Fruit fly (Drosophila melanogaster) whole organism, embryonic: ENCODE data around the gene CG17202.

Source experiments
- Awh ChIP-seq: fragments of 200-800 bp; sonication (Bioruptor generic); IDR thresholded peaks from 2 replicates; pipeline ENCODE4, ENCODE4 v1.3.6; 2022; ENCODE audit warnings: missing biosample characterization, missing genetic modification characterization
- C15 ChIP-seq: fragments of 200-800 bp; sonication (Bioruptor generic); IDR thresholded peaks from 3 replicates; pipeline ENCODE4 v1.3.6; 2022; ENCODE audit warnings: missing biosample characterization, missing genetic modification characterization
- CG10209 ChIP-seq: fragments of 200-800 bp; sonication (Bioruptor generic); optimal IDR thresholded peaks from 3 replicates; lab custom pipeline; 2017; ENCODE audit warnings: missing biosample characterization, mild to moderate bottlenecking, missing genetic modification characterization, missing genetic modification reagents
- CG10267 ChIP-seq: fragments of 200-800 bp; sonication (Bioruptor generic); optimal IDR thresholded peaks from 2 replicates; lab custom pipeline; 2018; ENCODE audit warnings: missing biosample characterization, mild to moderate bottlenecking, missing genetic modification characterization, moderate library complexity
- CG10543 ChIP-seq: fragments of 200-800 bp; sonication (Bioruptor generic); optimal IDR thresholded peaks from 3 replicates; lab custom pipeline; 2017; ENCODE audit warnings: missing biosample characterization, mild to moderate bottlenecking, missing genetic modification characterization, moderate library complexity
- CG12071 ChIP-seq: fragments of 200-800 bp; sonication (Bioruptor generic); optimal IDR thresholded peaks from 3 replicates; lab custom pipeline; 2018; ENCODE audit warnings: missing biosample characterization, mild to moderate bottlenecking, missing genetic modification characterization
- CG1233 ChIP-seq: fragments of 200-800 bp; sonication (Bioruptor generic); optimal IDR thresholded peaks from 4 replicates; lab custom pipeline; 2018; ENCODE audit warnings: missing biosample characterization, mild to moderate bottlenecking, missing genetic modification characterization
- CG16779 ChIP-seq: fragments of 200-800 bp; sonication (Bioruptor generic); IDR thresholded peaks from 2 replicates; pipeline ENCODE4 v1.3.6; 2022; ENCODE audit warnings: missing biosample characterization, missing genetic modification characterization
- CG17328 ChIP-seq: fragments of 200-800 bp; sonication (Bioruptor generic); IDR thresholded peaks from 2 replicates; pipeline ENCODE4 v1.3.6; 2022; ENCODE audit warnings: missing biosample characterization, missing genetic modification characterization
- CG17361 ChIP-seq: fragments of 200-800 bp; sonication (Bioruptor generic); IDR thresholded peaks from 3 replicates; pipeline ENCODE4 v1.3.6; 2022; ENCODE audit warnings: missing biosample characterization, missing genetic modification characterization
- CG17568 ChIP-seq: fragments of 200-800 bp; sonication (Bioruptor generic); optimal IDR thresholded peaks from 2 replicates; lab custom pipeline; 2018; ENCODE audit warnings: missing biosample characterization, mild to moderate bottlenecking, missing genetic modification characterization, moderate library complexity
- CG31224 ChIP-seq: fragments of 200-800 bp; sonication (Bioruptor generic); IDR thresholded peaks from 2 replicates; pipeline ENCODE4 v1.3.6; 2022; ENCODE audit warnings: missing biosample characterization, missing genetic modification characterization
- CG31365 ChIP-seq: fragments of 200-800 bp; sonication (Bioruptor generic); optimal IDR thresholded peaks from 2 replicates; lab custom pipeline; 2018; ENCODE audit warnings: missing biosample characterization, mild to moderate bottlenecking, missing genetic modification characterization
- CG3407 ChIP-seq: fragments of 200-800 bp; sonication (Bioruptor generic); optimal IDR thresholded peaks from 2 replicates; lab custom pipeline; 2018; ENCODE audit warnings: missing biosample characterization, mild to moderate bottlenecking, missing genetic modification characterization
- CG7357 ChIP-seq: fragments of 200-800 bp; sonication (Bioruptor generic); IDR thresholded peaks from 3 replicates; pipeline ENCODE4 v1.3.6; 2022; ENCODE audit warnings: missing biosample characterization, missing genetic modification characterization
- CG9437 ChIP-seq: fragments of 200-800 bp; sonication (Bioruptor generic); optimal IDR thresholded peaks from 2 replicates; lab custom pipeline; 2018; ENCODE audit warnings: missing biosample characterization, mild to moderate bottlenecking, missing genetic modification characterization
- Camta ChIP-seq: fragments of 200-800 bp; sonication (Bioruptor generic); optimal IDR thresholded peaks from 2 replicates; lab custom pipeline; 2016; ENCODE audit warnings: missing biosample characterization, missing genetic modification characterization
- Chrac-16 ChIP-seq: fragments of 200-800 bp; sonication (Bioruptor generic); optimal IDR thresholded peaks from 3 replicates; lab custom pipeline; 2016; ENCODE audit warnings: missing biosample characterization, missing genetic modification characterization
- CrebB ChIP-seq: fragments of 200-800 bp; sonication (Bioruptor generic); optimal IDR thresholded peaks from 3 replicates; lab custom pipeline; 2018; ENCODE audit warnings: missing biosample characterization, mild to moderate bottlenecking, missing genetic modification characterization
- HHEX ChIP-seq: fragments of 200-800 bp; sonication (Bioruptor generic); optimal IDR thresholded peaks from 3 replicates; lab custom pipeline; 2017; ENCODE audit warnings: missing biosample characterization, mild to moderate bottlenecking, missing genetic modification characterization, missing genetic modification reagents
- HLH4C ChIP-seq: fragments of 200-800 bp; sonication (Bioruptor generic); IDR thresholded peaks from 3 replicates; pipeline ENCODE4 v1.3.6; 2022; ENCODE audit warnings: missing biosample characterization, missing genetic modification characterization; ENCODE audit not compliant: partially characterized antibody
- MESR4 ChIP-seq: fragments of 200-800 bp; sonication (Bioruptor generic); optimal IDR thresholded peaks from 2 replicates; lab custom pipeline; 2018; ENCODE audit warnings: missing biosample characterization, mild to moderate bottlenecking, missing genetic modification characterization, moderate library complexity
- Mrtf ChIP-seq: fragments of 200-800 bp; sonication (Bioruptor generic); IDR thresholded peaks from 3 replicates; pipeline ENCODE4 v1.3.6; 2022; ENCODE audit warnings: missing biosample characterization, missing genetic modification characterization
- NC2α ChIP-seq: fragments of 200-800 bp; sonication (Bioruptor generic); optimal IDR thresholded peaks from 2 replicates; lab custom pipeline; 2016; ENCODE audit warnings: missing biosample characterization, missing genetic modification characterization
- NK7.1 ChIP-seq: fragments of 200-800 bp; sonication (Bioruptor generic); optimal IDR thresholded peaks from 3 replicates; lab custom pipeline; 2016; ENCODE audit warnings: missing biosample characterization, missing genetic modification characterization
- Nf-YC ChIP-seq: fragments of 200-800 bp; optimal IDR thresholded peaks from 3 replicates; lab custom pipeline; 2019; ENCODE audit warnings: missing biosample characterization, mild to moderate bottlenecking, missing genetic modification characterization, moderate library complexity
- NfI ChIP-seq: fragments of 200-800 bp; sonication (Bioruptor generic); optimal IDR thresholded peaks from 3 replicates; lab custom pipeline; 2018; ENCODE audit warnings: missing biosample characterization, mild to moderate bottlenecking, missing genetic modification characterization, moderate library complexity
- Ravus ChIP-seq: fragments of 200-800 bp; sonication (Bioruptor generic); IDR thresholded peaks from 2 replicates; pipeline ENCODE4 v1.3.6; 2022; ENCODE audit warnings: missing biosample characterization, missing genetic modification characterization
- Sox100B ChIP-seq: fragments of 200-800 bp; sonication (Bioruptor generic); optimal IDR thresholded peaks from 3 replicates; lab custom pipeline; 2018; ENCODE audit warnings: missing biosample characterization, mild to moderate bottlenecking, missing genetic modification characterization
- aop ChIP-seq: fragments of 200-800 bp; sonication (Bioruptor generic); IDR thresholded peaks from 2 replicates; pipeline ENCODE4 v1.3.6; 2022; ENCODE audit warnings: missing biosample characterization, missing genetic modification characterization
- cg ChIP-seq: fragments of 200-800 bp; sonication (Bioruptor generic); optimal IDR thresholded peaks from 3 replicates; lab custom pipeline; 2019; ENCODE audit warnings: missing biosample characterization, mild to moderate bottlenecking, missing genetic modification characterization, moderate library complexity
- cwo ChIP-seq: fragments of 200-800 bp; sonication (Bioruptor generic); optimal IDR thresholded peaks from 3 replicates; lab custom pipeline; 2017; ENCODE audit warnings: missing biosample characterization, missing genetic modification characterization, mild to moderate bottlenecking, moderate library complexity, missing genetic modification reagents
- esg ChIP-seq: fragments of 200-800 bp; sonication (Bioruptor generic); conservative IDR thresholded peaks from 2 replicates; pipeline ENCODE4 v1.3.6; 2022; ENCODE audit warnings: missing biosample characterization, missing genetic modification characterization
- fru ChIP-seq: fragments of >200 bp; optimal IDR thresholded peaks from 2 replicates; lab custom pipeline; 2017
- grn ChIP-seq: fragments of 200-800 bp; sonication (Bioruptor generic); optimal IDR thresholded peaks from 3 replicates; lab custom pipeline; 2017; ENCODE audit warnings: missing biosample characterization, missing genetic modification characterization
- nerfin-2 ChIP-seq: fragments of 200-800 bp; sonication (Bioruptor generic); IDR thresholded peaks from 2 replicates; pipeline ENCODE4 v1.3.6; 2022; ENCODE audit warnings: missing biosample characterization, missing genetic modification characterization; ENCODE audit not compliant: partially characterized antibody
- org-1 ChIP-seq: fragments of 200-800 bp; sonication (Bioruptor generic); optimal IDR thresholded peaks from 2 replicates; lab custom pipeline; 2017; ENCODE audit warnings: missing biosample characterization, missing genetic modification characterization
- prd ChIP-seq, 3 experiments: fragments of >200 bp in 2 of 3; fragments of 200-800 bp in 1 of 3; sonication (Bioruptor generic) in 1 of 3; optimal IDR thresholded peaks in 2 of 3; IDR thresholded peaks in 1 of 3; 2 replicates in 2 of 3; 3 replicates in 1 of 3; pipeline versions ENCODE4 v1.3.6 to Lab custom; 2017 to 2022; ENCODE audit warnings: missing biosample characterization in 1 of 3, missing genetic modification characterization in 1 of 3
- psq ChIP-seq: fragments of 200-800 bp; sonication (Bioruptor generic); optimal IDR thresholded peaks from 2 replicates; lab custom pipeline; 2017; ENCODE audit warnings: missing biosample characterization, missing genetic modification characterization
- so ChIP-seq: fragments of 200-800 bp; sonication (Bioruptor generic); IDR thresholded peaks from 3 replicates; pipeline ENCODE4 v1.3.6; 2022; ENCODE audit warnings: missing biosample characterization, missing genetic modification characterization
- stc ChIP-seq: fragments of 200-800 bp; sonication (Bioruptor generic); IDR thresholded peaks from 2 replicates; pipeline ENCODE4 v1.3.6; 2022; ENCODE audit warnings: missing biosample characterization, missing genetic modification characterization
- tap ChIP-seq: fragments of 200-800 bp; optimal IDR thresholded peaks from 3 replicates; lab custom pipeline; 2019; ENCODE audit warnings: missing biosample characterization, mild to moderate bottlenecking, missing genetic modification characterization, moderate library complexity
- unpg ChIP-seq: fragments of 200-800 bp; sonication (Bioruptor generic); optimal IDR thresholded peaks from 3 replicates; lab custom pipeline; 2018; ENCODE audit warnings: missing biosample characterization, mild to moderate bottlenecking, missing genetic modification characterization, moderate library complexity
- vfl ChIP-seq: fragments of 200-800 bp; sonication (Bioruptor generic); optimal IDR thresholded peaks from 2 replicates; lab custom pipeline; 2016; ENCODE audit warnings: missing biosample characterization, missing genetic modification characterization
- vvl ChIP-seq: fragments of 200-800 bp; sonication (Bioruptor generic); IDR thresholded peaks from 2 replicates; pipeline ENCODE4 v1.3.6; 2022; ENCODE audit warnings: missing biosample characterization, missing genetic modification characterization
- wor ChIP-seq: fragments of 200-800 bp; sonication (Bioruptor generic); IDR thresholded peaks from 2 replicates; pipeline ENCODE4 v1.3.6; 2022; ENCODE audit warnings: missing biosample characterization, missing genetic modification characterization

Gene CG17202

DNA sequence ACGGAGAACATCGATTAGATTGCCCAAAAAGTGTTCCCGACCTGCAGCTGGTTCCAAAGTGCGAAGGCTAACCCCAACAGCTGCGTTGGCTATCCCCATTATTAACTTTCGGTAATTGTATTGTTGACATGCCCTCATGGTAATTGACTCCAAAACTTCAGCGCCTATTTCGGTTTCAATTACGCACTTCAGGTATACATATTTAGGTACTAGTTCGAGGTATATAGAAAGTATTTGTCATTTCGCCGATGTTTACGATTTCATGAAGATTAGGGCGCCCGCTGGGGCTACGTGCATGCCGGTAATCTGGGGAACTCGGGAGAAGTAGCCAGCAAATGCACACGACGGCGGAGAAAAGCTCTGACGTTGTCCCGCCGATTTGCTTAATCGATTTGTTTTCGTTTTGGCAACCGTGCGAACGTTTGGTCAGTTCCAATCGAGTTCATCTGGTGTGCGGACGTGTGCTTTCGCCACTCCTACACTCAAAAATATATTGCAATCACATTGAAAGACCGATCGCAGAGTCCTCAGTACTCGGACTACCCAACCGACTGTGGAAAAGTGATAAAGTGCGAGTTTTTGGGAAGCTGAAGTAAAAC, 18.5 kb downstream of the CG17202 start (continued):
- peak; percentile 37 for TF ChIP-seq CG10543 (GFP tag; lab: Kevin White, UChicago)

dm6 chr3R:12442601-12443533, 20.3 kb downstream of the CG17202 start:
- TF ChIP-seq fru (lab: Kevin White, UChicago) (no peak), CG16779 (GFP tag; lab: Robert Waterston, UW) (no peak), CG31365 (tag; lab: Kevin White, UChicago) (no peak), CG7357 (GFP tag; lab: Robert Waterston, UW) (no peak), CG9437 (no peak), Camta (GFP tag; lab: Kevin White, UChicago) (no peak), psq (no peak), NC2α (no peak), Ravus (no peak), C15 (GFP tag; lab: Robert Waterston, UW) (no peak), stc (0 out of 2 replicates have a peak, but pooled peaks have one; percentile 24), CG31224 (GFP tag; lab: Robert Waterston, UW) (0 out of 2 replicates have a peak, but pooled peaks have one; percentile 36), CG10267 (tag; lab: Kevin White, UChicago) (no peak), org-1 (GFP tag; lab: Kevin White, UChicago) (peak; percentile 3), CG10209 (GFP tag; lab: Kevin White, UChicago) (peak; percentile 24), CG17361 (0 out of 3 replicates have a peak, but pooled peaks have one; percentile 7), Mrtf (GFP tag; lab: Robert Waterston, UW) (no peak), CG3407 (GFP tag; lab: Kevin White, UChicago) (no peak), esg (GFP tag; lab: Robert Waterston, UW) (no peak), cwo (GFP tag; lab: Kevin White, UChicago) (peak; percentile 14), vfl (no peak), CG1233 (GFP tag; lab: Kevin White, UChicago) (no peak), Awh (no peak), tap (tag; lab: Kevin White, UChicago) (peak; percentile 12), CrebB (tag; lab: Kevin White, UChicago) (no peak), Chrac-16 (GFP tag; lab: Kevin White, UChicago) (no peak), vvl (no peak), MESR4 (GFP tag; lab: Kevin White, UChicago) (no peak), CG12071 (GFP tag; lab: Kevin White, UChicago) (no peak), NfI (peak; percentile 23), HLH4C (no peak), unpg (GFP tag; lab: Kevin White, UChicago) (peak; percentile 34), nerfin-2 (GFP tag; lab: Robert Waterston, UW) (no peak), NK7.1 (no peak), wor (GFP tag; lab: Robert Waterston, UW) (no peak), prd (optimal IDR thresholded peaks at IDR 0.05; lab: Kevin White, UChicago) (no peak), prd (GFP tag; IDR thresholded peaks at IDR 0.05; lab: Robert Waterston, UW) (peak; percentile 16; the same call in 1 of the 3 replicates), cg (peak; percentile 9), HHEX (GFP tag; lab: Kevin White, UChicago) (peak; percentile 5), so (peak; percentile 7; the same call in 1 of the 3 replicates), Sox100B (GFP tag; lab: Kevin White, UChicago) (peak; percentile 17), Nf-YC (no peak), CG17568 (GFP tag; lab: Kevin White, UChicago) (no peak), aop (no peak), CG17328 (GFP tag; lab: Robert Waterston, UW) (no peak), grn (GFP tag; lab: Kevin White, UChicago) (no peak)
